Worm (Caenorhabditis elegans) whole organism, L1 larva: Measurements from ENCODE around the gene aqp-12.
"Not testable (repeated sequence)": the region's sequence is repeated elsewhere in the genome, so short reads cannot be mapped to it uniquely, and the experiment has no call there.

Experiments used
- C04F5.9 ChIP-seq: sonication (generic microtip); optimal IDR thresholded peaks from 2 replicates; lab custom pipeline; 2016; ENCODE audit warnings: missing genetic modification characterization, missing compliant biosample characterization
- F16B12.6 ChIP-seq: fragments of 150-350 bp; optimal IDR thresholded peaks from 2 replicates; lab custom pipeline; 2014; ENCODE audit warnings: missing biosample characterization, missing genetic modification characterization
- aha-1 ChIP-seq: fragments of 150-350 bp; optimal IDR thresholded peaks from 2 replicates; lab custom pipeline; 2014; ENCODE audit warnings: missing biosample characterization, missing genetic modification characterization
- ceh-63 ChIP-seq: fragments of 200-800 bp; sonication (Bioruptor generic); optimal IDR thresholded peaks from 2 replicates; lab custom pipeline; 2018; ENCODE audit warnings: mild to moderate bottlenecking, missing genetic modification characterization, missing compliant biosample characterization
- ceh-88 ChIP-seq: fragments of 200-800 bp; sonication (Bioruptor generic); IDR thresholded peaks from 2 replicates; pipeline ENCODE4 v1.3.6; 2022; ENCODE audit warnings: missing genetic modification characterization, missing compliant biosample characterization
- dpl-1 ChIP-seq, 3 experiments: fragments of 150-350 bp in 2 of 3; sonication (generic microtip) in 1 of 3; optimal IDR thresholded peaks; 2 replicates each; lab custom pipeline; 2014 to 2017; ENCODE audit warnings: missing biosample characterization in 3 of 3, missing genetic modification characterization in 3 of 3, missing genetic modification reagents in 3 of 3
- efl-1 ChIP-seq, 4 experiments: fragments of 150-350 bp; optimal IDR thresholded peaks in 3 of 4; peaks in 1 of 4; 1 replicate in 1 of 4; 2 replicates in 3 of 4; lab custom pipeline; 2014; ENCODE audit warnings: missing biosample characterization in 2 of 4, missing genetic modification characterization in 2 of 4, missing genetic modification reagents in 2 of 4
- egl-13 ChIP-seq: sonication (generic microtip); optimal IDR thresholded peaks from 2 replicates; lab custom pipeline; 2016; ENCODE audit warnings: missing genotype, missing genetic modification reagents, missing genetic modification characterization, missing compliant biosample characterization
- egl-27 ChIP-seq, 2 experiments: fragments of 150-350 bp in 1 of 2; sonication (generic microtip); optimal IDR thresholded peaks; 3 replicates each; lab custom pipeline; 2017 to 2018; ENCODE audit warnings: missing biosample characterization in 2 of 2, missing genetic modification characterization in 2 of 2, missing genetic modification reagents in 2 of 2
- elt-3 ChIP-seq, 6 experiments: fragments of 150-350 bp in 1 of 6; sonication (generic microtip); optimal IDR thresholded peaks; 2 replicates each; lab custom pipeline; 2017 to 2018; ENCODE audit warnings: missing biosample characterization in 6 of 6, missing genetic modification characterization in 6 of 6, inconsistent platforms in 1 of 6
- fkh-4 ChIP-seq: sonication (generic microtip); optimal IDR thresholded peaks from 2 replicates; lab custom pipeline; 2016; ENCODE audit warnings: missing compliant biosample characterization, missing genetic modification characterization, borderline replicate concordance
- fkh-8 ChIP-seq: sonication (generic microtip); optimal IDR thresholded peaks from 2 replicates; lab custom pipeline; 2016; ENCODE audit warnings: mild to moderate bottlenecking, missing genetic modification characterization, missing compliant biosample characterization
- hlh-17 ChIP-seq: fragments of 200-800 bp; sonication (Bioruptor generic); optimal IDR thresholded peaks from 2 replicates; lab custom pipeline; 2018; ENCODE audit warnings: missing genetic modification characterization, mild to moderate bottlenecking, missing compliant biosample characterization, moderate library complexity, borderline replicate concordance
- hpl-2 ChIP-seq: fragments of 150-350 bp; optimal IDR thresholded peaks from 2 replicates; lab custom pipeline; 2014; ENCODE audit warnings: missing biosample characterization, missing genetic modification reagents, missing genetic modification characterization
- isw-1 ChIP-seq: fragments of 200-800 bp; sonication (Bioruptor generic); IDR thresholded peaks from 2 replicates; pipeline ENCODE4 v1.3.6; 2022; ENCODE audit warnings: missing genetic modification characterization, missing compliant biosample characterization
- jun-1 ChIP-seq: fragments of 150-350 bp; optimal IDR thresholded peaks from 2 replicates; lab custom pipeline; 2014; ENCODE audit warnings: missing biosample characterization, missing genetic modification reagents, missing genetic modification characterization
- lin-15B ChIP-seq: fragments of 150-350 bp; sonication (generic microtip); optimal IDR thresholded peaks from 3 replicates; lab custom pipeline; 2014; ENCODE audit warnings: missing biosample characterization, missing genetic modification characterization
- lin-35 ChIP-seq, 2 experiments: fragments of 150-350 bp; optimal IDR thresholded peaks; 2 replicates each; lab custom pipeline; 2014; ENCODE audit warnings: missing biosample characterization in 2 of 2, missing genetic modification characterization in 2 of 2, missing genetic modification reagents in 2 of 2
- lir-3 ChIP-seq: sonication (generic microtip); optimal IDR thresholded peaks from 2 replicates; lab custom pipeline; 2016; ENCODE audit warnings: mild to moderate bottlenecking, missing genetic modification characterization, moderate library complexity, missing compliant biosample characterization; ENCODE audit not compliant: poor library complexity
- lsy-2 ChIP-seq, 2 experiments: fragments of 150-350 bp; optimal IDR thresholded peaks; 2 replicates each; lab custom pipeline; 2014; ENCODE audit warnings: missing biosample characterization in 2 of 2, missing genetic modification characterization in 2 of 2
- mab-9 ChIP-seq: fragments of 200-800 bp; sonication (Bioruptor generic); IDR thresholded peaks from 2 replicates; pipeline ENCODE4 v1.3.6; 2022; ENCODE audit warnings: missing genetic modification reagents, missing genetic modification characterization, missing compliant biosample characterization
- nhr-19 ChIP-seq: fragments of 200-800 bp; sonication (Bioruptor generic); conservative IDR thresholded peaks from 2 replicates; pipeline ENCODE4 v1.3.6; 2022; ENCODE audit warnings: missing genetic modification characterization, missing compliant biosample characterization
- nhr-20 ChIP-seq: sonication (generic microtip); optimal IDR thresholded peaks from 2 replicates; lab custom pipeline; 2016; ENCODE audit warnings: mild to moderate bottlenecking, missing genetic modification characterization, missing compliant biosample characterization
- nhr-237 ChIP-seq: fragments of 150-350 bp; optimal IDR thresholded peaks from 2 replicates; lab custom pipeline; 2014; ENCODE audit warnings: missing biosample characterization, missing genetic modification characterization
- nhr-28 ChIP-seq: fragments of 150-350 bp; optimal IDR thresholded peaks from 2 replicates; lab custom pipeline; 2014; ENCODE audit warnings: missing biosample characterization, missing genetic modification characterization
- nhr-71 ChIP-seq: sonication (generic microtip); optimal IDR thresholded peaks from 2 replicates; lab custom pipeline; 2016; ENCODE audit warnings: mild to moderate bottlenecking, missing genetic modification characterization, moderate library complexity, missing compliant biosample characterization
- nhr-85 ChIP-seq: sonication (generic microtip); peaks from one replicate; lab custom pipeline; 2016; ENCODE audit warnings: missing genetic modification characterization, inconsistent platforms, missing compliant biosample characterization
- pax-3 ChIP-seq: fragments of 200-800 bp; sonication (Bioruptor generic); optimal IDR thresholded peaks from 2 replicates; lab custom pipeline; 2018; ENCODE audit warnings: mild to moderate bottlenecking, missing genetic modification characterization, moderate library complexity, missing compliant biosample characterization
- snpc-4 ChIP-seq: fragments of 150-350 bp; optimal IDR thresholded peaks from 2 replicates; lab custom pipeline; 2014; ENCODE audit warnings: missing biosample characterization, missing genetic modification characterization
- snu-23 ChIP-seq: sonication (generic microtip); optimal IDR thresholded peaks from 2 replicates; lab custom pipeline; 2016; ENCODE audit warnings: missing genetic modification characterization, missing compliant biosample characterization
- sox-4 ChIP-seq: sonication (generic microtip); optimal IDR thresholded peaks from 2 replicates; lab custom pipeline; 2016; ENCODE audit warnings: missing genetic modification characterization, missing compliant biosample characterization
- tlp-1 ChIP-seq: fragments of 150-350 bp; optimal IDR thresholded peaks from 2 replicates; lab custom pipeline; 2014; ENCODE audit warnings: missing biosample characterization, missing genetic modification characterization
- unc-30 ChIP-seq: sonication (generic microtip); optimal IDR thresholded peaks from 2 replicates; lab custom pipeline; 2017; ENCODE audit warnings: missing biosample characterization, missing genetic modification characterization
- zag-1 ChIP-seq: fragments of 150-350 bp; optimal IDR thresholded peaks from 2 replicates; lab custom pipeline; 2014; ENCODE audit warnings: missing biosample characterization, missing genetic modification characterization
- ztf-4 ChIP-seq: fragments of 150-350 bp; optimal IDR thresholded peaks from 2 replicates; lab custom pipeline; 2014; ENCODE audit warnings: missing biosample characterization, missing genetic modification characterization

aqp-12 gene

DNA sequence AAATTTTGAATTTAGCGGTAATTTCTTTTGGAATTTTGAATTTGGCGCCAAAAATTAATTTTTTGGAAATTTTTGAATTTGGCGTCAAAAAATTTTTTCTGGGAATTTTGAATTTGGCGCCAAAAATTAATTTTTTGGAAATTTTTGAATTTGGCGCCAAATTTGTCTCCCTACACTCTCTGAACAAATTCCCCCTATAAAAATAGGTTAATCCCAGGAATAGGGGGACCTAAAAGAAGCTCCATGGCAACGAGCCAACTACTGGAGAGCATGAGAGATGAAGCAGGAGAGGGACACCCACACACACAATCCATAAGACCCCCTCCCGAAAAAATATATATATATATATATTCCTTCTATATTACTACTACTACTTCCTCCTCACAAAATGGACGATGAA lies at the start of gene aqp-12:
TSS of gene aqp-12 (plus strand) at position 301 of the 400 bp plus-strand sequence.
- TF ChIP-seq fkh-8 (tag; lab: Kevin White, UChicago) (peak; percentile 52), snpc-4 (no peak), efl-1 (optimal IDR thresholded peaks at IDR 0.05; lab: Kevin White, UChicago) (no peak), efl-1 (GFP tag; optimal IDR thresholded peaks at IDR 0.05 in 1 of 2; lab: Kevin White, UChicago) (peak in 1 of 2 experiments; percentile 19)

DNA sequence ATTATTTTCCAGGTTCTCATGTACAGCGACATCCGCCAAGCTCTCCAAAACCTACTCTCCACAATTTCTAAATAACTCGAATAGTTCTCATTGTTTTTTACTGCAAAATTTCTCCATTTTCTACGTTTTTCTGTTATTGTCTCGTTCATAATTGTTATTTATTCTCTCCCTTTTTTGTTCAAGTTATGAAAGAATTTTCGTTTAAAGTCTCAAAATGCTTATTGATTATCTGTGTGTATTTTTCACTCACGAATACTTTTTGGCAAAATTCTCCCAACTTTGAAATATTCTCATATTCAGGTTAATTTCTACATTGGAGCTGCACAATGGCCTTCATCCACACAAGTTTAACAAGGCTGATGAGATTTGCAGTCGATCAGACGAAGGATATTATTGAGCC lies 48.8 kb upstream of the aqp-12 start, which contains the start of gene Y57A10A.5:
TSS of gene Y57A10A.5 (plus strand) at position 301 of the 400 bp plus-strand sequence.
- not testable (repeated sequence) for TF ChIP-seq unc-30; nhr-85 (tag; lab: Kevin White, UChicago); lir-3 (tag; lab: Kevin White, UChicago)

DNA sequence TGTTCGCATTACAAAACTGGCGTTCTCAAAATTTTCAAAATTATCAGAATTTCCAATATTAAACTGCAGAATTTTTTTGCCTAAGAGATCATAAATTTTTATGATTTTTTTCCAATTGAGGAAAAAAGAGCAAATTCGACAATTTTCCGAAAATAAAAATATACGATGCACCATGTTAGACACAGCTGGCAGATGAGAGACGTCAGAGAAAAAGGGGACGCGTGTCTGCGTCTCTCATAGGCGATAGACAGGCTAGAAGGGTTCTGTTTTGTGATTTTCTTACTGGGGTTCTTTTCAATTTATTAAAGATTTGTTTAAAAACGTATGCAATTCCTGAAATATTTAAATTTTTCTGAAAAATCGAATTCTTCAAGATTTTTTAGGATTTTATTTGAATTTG lies 40.0 kb upstream of the aqp-12 start:
- TF ChIP-seq fkh-8 (tag; lab: Kevin White, UChicago) (no peak), efl-1 (optimal IDR thresholded peaks at IDR 0.05; lab: Kevin White, UChicago) (peak; percentile 60 to 67), efl-1 (GFP tag; optimal IDR thresholded peaks at IDR 0.05 in 1 of 2; lab: Kevin White, UChicago) (peak in 1 of 2 experiments; percentile 33), nhr-19 (GFP tag; lab: Robert Waterston, UW) (no peak), C04F5.9 (tag; lab: Kevin White, UChicago) (no peak), ceh-63 (no peak), aha-1 (tag; lab: Kevin White, UChicago) (no peak), lin-35 (GFP tag; optimal IDR thresholded peaks at IDR 0.05; lab: Kevin White, UChicago) (peak; percentile 8 to 45), lin-15B (peak; percentile 3), snu-23 (GFP tag; lab: Kevin White, UChicago) (no peak), isw-1 (GFP tag; lab: Robert Waterston, UW) (no peak), jun-1 (tag; lab: Kevin White, UChicago) (no peak), lir-3 (tag; lab: Kevin White, UChicago) (no peak), nhr-20 (no peak), F16B12.6 (tag; lab: Kevin White, UChicago) (peak; percentile 5), sox-4 (tag; lab: Kevin White, UChicago) (no peak), egl-27 (tag; optimal IDR thresholded peaks at IDR 0.05; lab: Kevin White, UChicago) (no peak), ztf-4 (tag; lab: Kevin White, UChicago) (no peak), lsy-2 (tag; optimal IDR thresholded peaks at IDR 0.05; lab: Kevin White, UChicago) (no peak), dpl-1 (GFP tag; optimal IDR thresholded peaks at IDR 0.05; lab: Kevin White, UChicago) (peak in 2 of 3 experiments; percentile 2 to 13), mab-9 (no peak)

DNA sequence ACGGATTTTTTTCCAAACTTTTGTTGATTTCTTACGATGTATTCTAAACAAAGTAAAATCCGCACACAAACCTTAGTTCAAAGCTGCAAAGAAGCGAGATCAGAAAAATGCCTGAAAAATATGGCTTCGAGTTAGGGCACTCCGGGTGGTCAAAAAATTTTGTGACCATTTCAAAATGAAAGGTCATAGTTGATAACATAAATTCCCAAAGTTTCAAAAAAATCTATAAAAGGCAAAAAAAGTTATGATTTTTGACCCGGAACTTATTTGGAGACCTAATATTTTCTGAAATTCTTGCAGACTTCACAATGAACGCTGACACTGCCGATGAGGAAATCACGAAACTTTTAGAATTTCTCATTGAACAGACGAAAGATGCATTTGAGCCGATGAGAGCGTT lies 38.5 kb upstream of the aqp-12 start, which contains the start of gene Y57A10A.8:
TSS of gene Y57A10A.8 (plus strand) at position 301 of the 400 bp plus-strand sequence.
- TF ChIP-seq zag-1; nhr-71 (tag; lab: Kevin White, UChicago); fkh-4: not testable (repeated sequence)
- TF ChIP-seq, all 84 proteins: peak for 0; not testable (repeated sequence) for 84

- TF ChIP-seq isw-1 (GFP tag; lab: Robert Waterston, UW) = no peak
- no peak for TF ChIP-seq pax-3
- TF ChIP-seq hlh-17 (GFP tag; lab: Kevin White, UChicago) = no peak
- TF ChIP-seq nhr-237 (tag; lab: Kevin White, UChicago) = no peak
- no peak for TF ChIP-seq hpl-2 (GFP tag; lab: Kevin White, UChicago)
- TF ChIP-seq lir-3 (tag; lab: Kevin White, UChicago) = no peak
- TF ChIP-seq egl-13 (tag; lab: Kevin White, UChicago) = no peak
- TF ChIP-seq snu-23 (GFP tag; lab: Kevin White, UChicago) = no peak
- TF ChIP-seq elt-3 (tag; optimal IDR thresholded peaks at IDR 0.05; lab: Kevin White, UChicago) = no peak
- no peak for TF ChIP-seq tlp-1 (tag; lab: Kevin White, UChicago)
- no peak for TF ChIP-seq lin-35 (GFP tag; optimal IDR thresholded peaks at IDR 0.05; lab: Kevin White, UChicago)
- TF ChIP-seq ceh-88 (GFP tag; lab: Robert Waterston, UW) = no peak
- TF ChIP-seq nhr-28 (tag; lab: Kevin White, UChicago) = no peak
- TF ChIP-seq mab-9 = no peak
Measured at ce11 chrII:12169487-12170128, 33.4 kb upstream of the aqp-12 start.
